Fruit fly (Drosophila melanogaster) whole organism, embryonic: Measurements from ENCODE around the gene CG9360.

Experiments used
- Aef1 ChIP-seq: fragments of 200-800 bp; sonication (Bioruptor generic); IDR thresholded peaks from 3 replicates; pipeline ENCODE4 v1.3.6; 2022; ENCODE audit warnings: missing biosample characterization, missing genetic modification characterization
- Awh ChIP-seq: fragments of 200-800 bp; sonication (Bioruptor generic); IDR thresholded peaks from 2 replicates; pipeline ENCODE4, ENCODE4 v1.3.6; 2022; ENCODE audit warnings: missing biosample characterization, missing genetic modification characterization
- CG10431 ChIP-seq: fragments of 200-800 bp; sonication (Bioruptor generic); optimal IDR thresholded peaks from 3 replicates; lab custom pipeline; 2018; ENCODE audit warnings: missing biosample characterization, mild to moderate bottlenecking, missing genetic modification characterization
- CG11504 ChIP-seq: fragments of 200-800 bp; sonication (Bioruptor generic); optimal IDR thresholded peaks from 3 replicates; lab custom pipeline; 2019; ENCODE audit warnings: missing biosample characterization, mild to moderate bottlenecking, missing genetic modification characterization, moderate library complexity
- CG11723 ChIP-seq: fragments of 200-800 bp; sonication (Bioruptor generic); optimal IDR thresholded peaks from 2 replicates; lab custom pipeline; 2017; ENCODE audit warnings: missing biosample characterization, mild to moderate bottlenecking, missing genetic modification characterization
- CG12236 ChIP-seq: fragments of 200-800 bp; sonication (Bioruptor generic); optimal IDR thresholded peaks from 2 replicates; lab custom pipeline; 2016; ENCODE audit warnings: missing biosample characterization, missing genetic modification characterization
- CG12299 ChIP-seq: fragments of 200-800 bp; sonication (Bioruptor generic); optimal IDR thresholded peaks from 2 replicates; lab custom pipeline; 2018; ENCODE audit warnings: missing biosample characterization, mild to moderate bottlenecking, missing genetic modification characterization
- CG13287 ChIP-seq: fragments of 200-800 bp; sonication (Bioruptor generic); IDR thresholded peaks from 2 replicates; pipeline ENCODE4 v1.3.6; 2022; ENCODE audit warnings: missing biosample characterization, missing genetic modification characterization; ENCODE audit not compliant: partially characterized antibody
- CG1529 ChIP-seq: fragments of 200-800 bp; sonication (Bioruptor generic); optimal IDR thresholded peaks from 3 replicates; lab custom pipeline; 2018; ENCODE audit warnings: missing biosample characterization, missing genetic modification characterization
- CG1602 ChIP-seq: fragments of 200-800 bp; sonication (Bioruptor generic); optimal IDR thresholded peaks from 3 replicates; lab custom pipeline; 2016; ENCODE audit warnings: missing biosample characterization, missing genetic modification characterization
- CG1832 ChIP-seq: fragments of 200-800 bp; sonication (Bioruptor generic); optimal IDR thresholded peaks from 2 replicates; lab custom pipeline; 2017; ENCODE audit warnings: missing biosample characterization, mild to moderate bottlenecking, missing genetic modification characterization, inconsistent platforms
- CG2889 ChIP-seq: fragments of 200-800 bp; sonication (Bioruptor generic); IDR thresholded peaks from 3 replicates; pipeline ENCODE4 v1.3.6; 2022; ENCODE audit warnings: missing biosample characterization, missing genetic modification characterization
- CG30020 ChIP-seq: fragments of 200-800 bp; optimal IDR thresholded peaks from 2 replicates; lab custom pipeline; 2019; ENCODE audit warnings: missing biosample characterization, mild to moderate bottlenecking, missing genetic modification characterization, moderate library complexity
- CG31365 ChIP-seq: fragments of 200-800 bp; sonication (Bioruptor generic); optimal IDR thresholded peaks from 2 replicates; lab custom pipeline; 2018; ENCODE audit warnings: missing biosample characterization, mild to moderate bottlenecking, missing genetic modification characterization
- CG4282 ChIP-seq: fragments of 200-800 bp; sonication (Bioruptor generic); optimal IDR thresholded peaks from 2 replicates; lab custom pipeline; 2016; ENCODE audit warnings: missing biosample characterization, missing genetic modification characterization
- CG8924 ChIP-seq: fragments of 200-800 bp; optimal IDR thresholded peaks from 3 replicates; lab custom pipeline; 2019; ENCODE audit warnings: missing biosample characterization, mild to moderate bottlenecking, missing genetic modification characterization, moderate library complexity
- Chrac-16 ChIP-seq: fragments of 200-800 bp; sonication (Bioruptor generic); optimal IDR thresholded peaks from 3 replicates; lab custom pipeline; 2016; ENCODE audit warnings: missing biosample characterization, missing genetic modification characterization
- D19A ChIP-seq: fragments of 200-800 bp; optimal IDR thresholded peaks from 3 replicates; lab custom pipeline; 2019; ENCODE audit warnings: missing biosample characterization, mild to moderate bottlenecking, missing genetic modification characterization, moderate library complexity
- Dbx ChIP-seq: fragments of 200-800 bp; sonication (Bioruptor generic); IDR thresholded peaks from 3 replicates; pipeline ENCODE4 v1.3.6; 2022; ENCODE audit warnings: missing biosample characterization, missing genetic modification characterization
- Dll ChIP-seq: fragments of 200-800 bp; sonication (Bioruptor generic); IDR thresholded peaks from 4 replicates; pipeline ENCODE4 v1.3.6; 2022; ENCODE audit warnings: missing biosample characterization, missing genetic modification characterization; ENCODE audit not compliant: partially characterized antibody
- Drgx ChIP-seq: fragments of 200-800 bp; sonication (Bioruptor generic); IDR thresholded peaks from 2 replicates; pipeline ENCODE4 v1.3.6; 2022; ENCODE audit warnings: missing biosample characterization, missing genetic modification characterization
- Gsc ChIP-seq: fragments of 200-800 bp; sonication (Bioruptor generic); IDR thresholded peaks from 2 replicates; pipeline ENCODE4 v1.3.6; 2022; ENCODE audit warnings: missing biosample characterization, missing genetic modification characterization
- Gug ChIP-seq: fragments of 200-800 bp; sonication (Bioruptor generic); IDR thresholded peaks from 4 replicates; pipeline ENCODE4 v1.3.6; 2022; ENCODE audit warnings: missing biosample characterization, missing genetic modification characterization
- Hand ChIP-seq: fragments of 200-800 bp; sonication (Bioruptor generic); optimal IDR thresholded peaks from 2 replicates; lab custom pipeline; 2017; ENCODE audit warnings: mild to moderate bottlenecking, missing biosample characterization, missing genetic modification reagents, missing genetic modification characterization
- HmgD ChIP-seq: fragments of 200-800 bp; sonication (Bioruptor generic); optimal IDR thresholded peaks from 3 replicates; lab custom pipeline; 2016; ENCODE audit warnings: missing biosample characterization, missing genetic modification characterization
- Hsf ChIP-seq: fragments of 200-800 bp; sonication (Bioruptor generic); optimal IDR thresholded peaks from 3 replicates; lab custom pipeline; 2016; ENCODE audit warnings: missing biosample characterization, missing genetic modification characterization
- Mad ChIP-seq: fragments of 200-800 bp; sonication (Bioruptor generic); optimal IDR thresholded peaks from 2 replicates; lab custom pipeline; 2016; ENCODE audit warnings: missing biosample characterization, missing genetic modification characterization
- Trl ChIP-seq, 3 experiments: fragments of >200 bp in 2 of 3; fragments of 200-800 bp in 1 of 3; sonication (Bioruptor generic) in 1 of 3; optimal IDR thresholded peaks; 2 replicates in 1 of 3; 3 replicates in 2 of 3; lab custom pipeline; 2016 to 2017; ENCODE audit warnings: missing biosample characterization in 1 of 3, missing genetic modification characterization in 1 of 3
- Xrp1 ChIP-seq: fragments of 200-800 bp; sonication (Bioruptor generic); IDR thresholded peaks from 2 replicates; pipeline ENCODE4 v1.3.6; 2022; ENCODE audit warnings: missing biosample characterization, missing genetic modification characterization
- ab ChIP-seq: fragments of 200-800 bp; sonication (Bioruptor generic); optimal IDR thresholded peaks from 2 replicates; lab custom pipeline; 2016; ENCODE audit warnings: missing biosample characterization, missing genetic modification characterization
- btn ChIP-seq: fragments of 200-800 bp; sonication (Bioruptor generic); optimal IDR thresholded peaks from 2 replicates; lab custom pipeline; 2016; ENCODE audit warnings: missing biosample characterization, missing genetic modification characterization
- cad ChIP-seq: fragments of >200 bp; optimal IDR thresholded peaks from 2 replicates; lab custom pipeline; 2017; ENCODE audit warnings: missing biosample characterization, missing genetic modification characterization
- croc ChIP-seq: fragments of 200-800 bp; sonication (Bioruptor generic); conservative IDR thresholded peaks from 3 replicates; pipeline ENCODE4 v1.3.6; 2022; ENCODE audit warnings: missing biosample characterization, missing genetic modification characterization
- crol ChIP-seq: fragments of 200-800 bp; sonication (Bioruptor generic); IDR thresholded peaks from 2 replicates; pipeline ENCODE4 v1.3.6; 2022; ENCODE audit warnings: missing biosample characterization, missing genetic modification characterization
- cwo ChIP-seq: fragments of 200-800 bp; sonication (Bioruptor generic); optimal IDR thresholded peaks from 3 replicates; lab custom pipeline; 2017; ENCODE audit warnings: missing biosample characterization, missing genetic modification characterization, mild to moderate bottlenecking, moderate library complexity, missing genetic modification reagents
- hth ChIP-seq: fragments of >200 bp; optimal IDR thresholded peaks from 2 replicates; lab custom pipeline; 2017; ENCODE audit warnings: inconsistent platforms
- ind ChIP-seq: fragments of 200-800 bp; sonication (Bioruptor generic); optimal IDR thresholded peaks from 3 replicates; lab custom pipeline; 2016; ENCODE audit warnings: missing biosample characterization, missing genetic modification characterization
- jing ChIP-seq: fragments of 200-800 bp; sonication (Bioruptor generic); optimal IDR thresholded peaks from 2 replicates; lab custom pipeline; 2018; ENCODE audit warnings: missing biosample characterization, mild to moderate bottlenecking, missing genetic modification characterization
- jumu ChIP-seq: fragments of 200-800 bp; sonication (Bioruptor generic); optimal IDR thresholded peaks from 3 replicates; lab custom pipeline; 2016; ENCODE audit warnings: missing biosample characterization, missing genetic modification characterization
- knrl ChIP-seq: fragments of 200-800 bp; sonication (Bioruptor generic); IDR thresholded peaks from 3 replicates; pipeline ENCODE4 v1.3.6; 2022; ENCODE audit warnings: missing biosample characterization, missing genetic modification characterization; ENCODE audit not compliant: partially characterized antibody
- nom ChIP-seq: fragments of 200-800 bp; sonication (Bioruptor generic); optimal IDR thresholded peaks from 2 replicates; lab custom pipeline; 2017; ENCODE audit warnings: missing biosample characterization, missing genetic modification characterization, mild to moderate bottlenecking, moderate library complexity, missing genetic modification reagents
- otp ChIP-seq: fragments of 200-800 bp; sonication (Bioruptor generic); IDR thresholded peaks from 3 replicates; pipeline ENCODE4, ENCODE4 v1.3.6; 2022; ENCODE audit warnings: missing biosample characterization, missing genetic modification characterization
- schlank ChIP-seq: fragments of 200-800 bp; sonication (Bioruptor generic); optimal IDR thresholded peaks from 2 replicates; lab custom pipeline; 2018; ENCODE audit warnings: missing biosample characterization, mild to moderate bottlenecking, missing genetic modification characterization
- sima ChIP-seq: fragments of 200-800 bp; sonication (Bioruptor generic); optimal IDR thresholded peaks from 2 replicates; lab custom pipeline; 2016; ENCODE audit warnings: missing biosample characterization, missing genetic modification characterization
- sob ChIP-seq: fragments of 200-800 bp; sonication (Bioruptor generic); IDR thresholded peaks from 2 replicates; pipeline ENCODE4 v1.3.6; 2022; ENCODE audit warnings: missing biosample characterization, missing genetic modification characterization
- stwl ChIP-seq: fragments of 200-800 bp; sonication (Bioruptor generic); optimal IDR thresholded peaks from 3 replicates; lab custom pipeline; 2018; ENCODE audit warnings: missing biosample characterization, mild to moderate bottlenecking, missing genetic modification characterization, moderate library complexity
- twi ChIP-seq: fragments of 200-800 bp; optimal IDR thresholded peaks from 2 replicates; lab custom pipeline; 2019; ENCODE audit warnings: missing biosample characterization, mild to moderate bottlenecking, missing genetic modification characterization, moderate library complexity
- tx ChIP-seq: fragments of 200-800 bp; sonication (Bioruptor generic); optimal IDR thresholded peaks from 2 replicates; lab custom pipeline; 2016; ENCODE audit warnings: missing biosample characterization, missing genetic modification characterization
- zen ChIP-seq: fragments of 200-800 bp; sonication (Bioruptor generic); optimal IDR thresholded peaks from 3 replicates; lab custom pipeline; 2018; ENCODE audit warnings: missing biosample characterization, mild to moderate bottlenecking, missing genetic modification characterization, moderate library complexity
- zf30C ChIP-seq: fragments of 200-800 bp; sonication (Bioruptor generic); optimal IDR thresholded peaks from 3 replicates; lab custom pipeline; 2018; ENCODE audit warnings: missing biosample characterization, mild to moderate bottlenecking, missing genetic modification characterization

The CG9360 gene

dm6 chrX:11788187-11788870, 23.9 kb upstream of the CG9360 start (continued):
- TF ChIP-seq CG13287 (GFP tag; lab: Robert Waterston, UW): no peak
- no peak for TF ChIP-seq knrl (GFP tag; lab: Robert Waterston, UW)
- peak; percentile 79 for TF ChIP-seq CG8924 (tag; lab: Kevin White, UChicago)
- TF ChIP-seq hth (lab: Kevin White, UChicago): no peak
- no peak for TF ChIP-seq CG1832 (GFP tag; lab: Kevin White, UChicago)
- no peak for TF ChIP-seq croc
- TF ChIP-seq jing (GFP tag; lab: Kevin White, UChicago): peak; percentile 58
- TF ChIP-seq stwl (tag; lab: Kevin White, UChicago): no peak
- TF ChIP-seq CG2889: peak; percentile 31; the same call in 1 of the 3 replicates
- TF ChIP-seq Chrac-16 (GFP tag; lab: Kevin White, UChicago): peak; percentile 63
- peak; percentile 48 for TF ChIP-seq CG11723 (GFP tag; lab: Kevin White, UChicago)
- TF ChIP-seq CG10431: no peak
- TF ChIP-seq sob: peak; percentile 75
- no peak for TF ChIP-seq HmgD
- peak; percentile 22 for TF ChIP-seq twi
- no peak for TF ChIP-seq Gug (GFP tag; lab: Robert Waterston, UW)
- peak; percentile 42 for TF ChIP-seq zf30C (GFP tag; lab: Kevin White, UChicago)
- TF ChIP-seq sima (GFP tag; lab: Kevin White, UChicago): no peak
- TF ChIP-seq ind (GFP tag; lab: Kevin White, UChicago): peak; percentile 70
- peak; percentile 68 for TF ChIP-seq zen
- TF ChIP-seq btn (GFP tag; lab: Kevin White, UChicago): peak; percentile 40
- TF ChIP-seq Xrp1: peak; percentile 73
- TF ChIP-seq cwo (GFP tag; lab: Kevin White, UChicago): peak; percentile 70
- peak; percentile 12 for TF ChIP-seq schlank
- TF ChIP-seq tx (GFP tag; lab: Kevin White, UChicago): peak; percentile 33
- peak; percentile 59 for TF ChIP-seq nom (GFP tag; lab: Kevin White, UChicago)
- TF ChIP-seq CG12236 (GFP tag; lab: Kevin White, UChicago): no peak
- peak; percentile 85 for TF ChIP-seq Drgx (GFP tag; lab: Robert Waterston, UW)
- peak; percentile 45 for TF ChIP-seq Mad (GFP tag; lab: Kevin White, UChicago)
- 0 out of 3 replicates have a peak, but pooled peaks have one; percentile 11 for TF ChIP-seq Dbx (GFP tag; lab: Robert Waterston, UW)
- TF ChIP-seq CG30020 (tag; lab: Kevin White, UChicago): no peak
- TF ChIP-seq Awh (GFP tag; lab: Robert Waterston, UW): peak; percentile 80
- TF ChIP-seq CG31365 (tag; lab: Kevin White, UChicago): no peak
- peak; percentile 79 for TF ChIP-seq otp (GFP tag; lab: Robert Waterston, UW)
- TF ChIP-seq CG4282 (GFP tag; lab: Kevin White, UChicago): no peak
- 0 out of 2 replicates have a peak, but pooled peaks have one; percentile 21 for TF ChIP-seq crol (GFP tag; lab: Robert Waterston, UW)
- TF ChIP-seq Gsc: no peak
- peak; percentile 65 for TF ChIP-seq jumu (GFP tag; lab: Kevin White, UChicago)
- TF ChIP-seq CG12299: no peak
- no peak for TF ChIP-seq Trl (optimal IDR thresholded peaks at IDR 0.05; lab: Kevin White, UChicago)
- peak; percentile 48 for TF ChIP-seq Trl (GFP tag; optimal IDR thresholded peaks at IDR 0.05; lab: Kevin White, UChicago)
- TF ChIP-seq CG1602 (GFP tag; lab: Kevin White, UChicago): peak; percentile 52
- TF ChIP-seq D19A (tag; lab: Kevin White, UChicago): peak; percentile 58
- TF ChIP-seq ab (GFP tag; lab: Kevin White, UChicago): peak; percentile 6
- no peak for TF ChIP-seq cad (GFP tag; lab: Kevin White, UChicago)
- TF ChIP-seq CG11504 (tag; lab: Kevin White, UChicago): peak; percentile 86
- TF ChIP-seq CG1529 (GFP tag; lab: Kevin White, UChicago): peak; percentile 29
- TF ChIP-seq Dll: no peak
- TF ChIP-seq Aef1 (GFP tag; lab: Robert Waterston, UW): peak; percentile 77
- peak; percentile 53 for TF ChIP-seq Hand
- peak; percentile 73 for TF ChIP-seq Hsf
